Fruit fly (Drosophila melanogaster) whole organism, prepupa: ENCODE measurements around the gene CG14676.

Source experiments
- Blimp-1 ChIP-seq: fragments of 200-800 bp; sonication (Bioruptor generic); optimal IDR thresholded peaks from 3 replicates; lab custom pipeline; 2017; ENCODE audit warnings: missing biosample characterization, missing genetic modification characterization, mild to moderate bottlenecking, moderate library complexity, missing genetic modification reagents
- CG11762 ChIP-seq: fragments of 200-800 bp; sonication (Bioruptor generic); optimal IDR thresholded peaks from 3 replicates; lab custom pipeline; 2016; ENCODE audit warnings: missing biosample characterization, missing genetic modification characterization; ENCODE audit not compliant: insufficient read depth
- CG3919 ChIP-seq: fragments of 200-800 bp; sonication (Bioruptor generic); optimal IDR thresholded peaks from 3 replicates; lab custom pipeline; 2016; ENCODE audit warnings: missing biosample characterization, missing genetic modification characterization
- CG6792 ChIP-seq: fragments of 200-800 bp; sonication (Bioruptor generic); optimal IDR thresholded peaks from 3 replicates; lab custom pipeline; 2016; ENCODE audit warnings: missing biosample characterization, missing genetic modification characterization
- Hr39 ChIP-seq: fragments of 200-800 bp; sonication (Bioruptor generic); optimal IDR thresholded peaks from 2 replicates; lab custom pipeline; 2016; ENCODE audit warnings: missing biosample characterization, missing genetic modification characterization
- OdsH ChIP-seq: fragments of 200-800 bp; sonication (Bioruptor generic); optimal IDR thresholded peaks from 3 replicates; lab custom pipeline; 2016; ENCODE audit warnings: missing biosample characterization, missing genetic modification characterization
- Sox102F ChIP-seq: fragments of 200-800 bp; sonication (Bioruptor generic); optimal IDR thresholded peaks from 2 replicates; lab custom pipeline; 2016; ENCODE audit warnings: missing biosample characterization, mild to moderate bottlenecking, missing genetic modification characterization
- dac ChIP-seq: fragments of 200-800 bp; sonication (Bioruptor generic); optimal IDR thresholded peaks from 2 replicates; lab custom pipeline; 2017; ENCODE audit warnings: missing biosample characterization, mild to moderate bottlenecking, missing genetic modification characterization
- pdm3 ChIP-seq: fragments of 200-800 bp; sonication (Bioruptor generic); optimal IDR thresholded peaks from 3 replicates; lab custom pipeline; 2016; ENCODE audit warnings: missing biosample characterization, missing genetic modification characterization
- topi ChIP-seq: fragments of 200-800 bp; sonication (Bioruptor generic); optimal IDR thresholded peaks from 3 replicates; lab custom pipeline; 2016; ENCODE audit warnings: missing biosample characterization, missing genetic modification characterization

- no peak for TF ChIP-seq CG11762 (GFP tag; lab: Kevin White, UChicago)
- no peak for TF ChIP-seq OdsH (GFP tag; lab: Kevin White, UChicago)
- TF ChIP-seq CG3919 (GFP tag; lab: Kevin White, UChicago): no peak
- TF ChIP-seq Hr39 (GFP tag; lab: Kevin White, UChicago): no peak
- TF ChIP-seq pdm3: no peak
- no peak for TF ChIP-seq Sox102F
- TF ChIP-seq dac: no peak
- TF ChIP-seq CG6792 (GFP tag; lab: Kevin White, UChicago): no peak
- no peak for TF ChIP-seq Blimp-1
- TF ChIP-seq topi (GFP tag; lab: Kevin White, UChicago): no peak
These were observed at the start of gene CG14676 for dm6 chr3R:5846570-5847270.
